Worm (Caenorhabditis elegans): ENCODE data around the gene rap-3.
"Not testable (repeated sequence)": the region's sequence is repeated elsewhere in the genome, so short reads cannot be mapped to it uniquely, and the experiment has no call there.

rap-3 gene

ce11 chrIV:11179123-11179740 lies 2.2 kb downstream of the rap-3 start, which contains the start of gene cpt-2 (continued):
- TF ChIP-seq K12H6.12 (tag; optimal IDR thresholded peaks at IDR 0.05) (peak; percentile 51), egl-18 (GFP tag; IDR thresholded peaks at IDR 0.05) (peak; percentile 80; the same call in 1 of the 2 replicates), ztf-18 (tag; optimal IDR thresholded peaks at IDR 0.05) (peak; percentile 97), madf-6 (GFP tag; IDR thresholded peaks at IDR 0.05) (peak; percentile 82), ceh-91 (GFP tag; IDR thresholded peaks at IDR 0.05) (peak; percentile 80), let-526 (GFP tag; IDR thresholded peaks at IDR 0.05) (peak; percentile 90), snpc-4 (GFP tag; optimal IDR thresholded peaks at IDR 0.05) (peak; percentile 13), snpc-4 (tag; optimal IDR thresholded peaks at IDR 0.05) (peak; percentile 27 to 71 (median 62)), ztf-28 (GFP tag; IDR thresholded peaks at IDR 0.05) (peak; percentile 90), hsf-1 (GFP tag; IDR thresholded peaks at IDR 0.05) (peak; percentile 87), ZK185.1 (tag; optimal IDR thresholded peaks at IDR 0.05; ENCODE audit: poor library complexity, severe bottlenecking) (peak; percentile 92), xnd-1 (tag; optimal IDR thresholded peaks at IDR 0.05) (peak; percentile 44), atf-7 (tag; optimal IDR thresholded peaks at IDR 0.05) (peak; percentile 73), ekl-4 (GFP tag; IDR thresholded peaks at IDR 0.05) (peak; percentile 86; the same call in 1 of the 2 replicates), dpl-1 (GFP tag; optimal IDR thresholded peaks at IDR 0.05) (peak; percentile 44), B0019.2 (GFP tag; conservative IDR thresholded peaks at IDR 0.05) (peak; percentile 61), aptf-2 (GFP tag; conservative IDR thresholded peaks at IDR 0.05) (0 out of 2 replicates have a peak, but pooled peaks have one; percentile 38), cebp-1 (tag; optimal IDR thresholded peaks at IDR 0.05) (peak; percentile 83), lin-35 (GFP tag; optimal IDR thresholded peaks at IDR 0.05) (peak in 1 of 3 experiments; percentile 84), attf-6 (GFP tag; IDR thresholded peaks at IDR 0.05) (peak; percentile 53; the same call in 1 of the 2 replicates), hmg-20 (GFP tag; IDR thresholded peaks at IDR 0.05) (peak; percentile 84; the same call in 1 of the 2 replicates), C17E4.6 (GFP tag; IDR thresholded peaks at IDR 0.05) (peak; percentile 88), Y56A3A.18 (GFP tag; IDR thresholded peaks at IDR 0.05) (peak; percentile 58; the same call in 1 of the 2 replicates), lsy-27 (tag; optimal IDR thresholded peaks at IDR 0.05; ENCODE audit: borderline replicate concordance, insufficient read depth) (peak; percentile 9), efl-1 (GFP tag; optimal IDR thresholded peaks at IDR 0.05) (peak; percentile 12), attf-5 (GFP tag; optimal IDR thresholded peaks at IDR 0.05) (peak; percentile 75), T07F8.4 (tag; optimal IDR thresholded peaks at IDR 0.05) (peak; percentile 7), B0035.1 (tag; optimal IDR thresholded peaks at IDR 0.05) (peak; percentile 54), bed-2 (GFP tag; IDR thresholded peaks at IDR 0.05) (peak; percentile 86), egl-44 (GFP tag; IDR thresholded peaks at IDR 0.05) (peak; percentile 92), let-607 (tag; optimal IDR thresholded peaks at IDR 0.05) (peak; percentile 22 to 65), madf-8 (GFP tag; conservative IDR thresholded peaks at IDR 0.05) (peak; percentile 63), F33H1.4 (GFP tag; IDR thresholded peaks at IDR 0.05) (peak; percentile 77), C06A6.2 (GFP tag; conservative IDR thresholded peaks at IDR 0.05) (peak; percentile 65), K11D2.4 (GFP tag; IDR thresholded peaks at IDR 0.05) (peak; percentile 95), ztf-22 (GFP tag; optimal IDR thresholded peaks at IDR 0.05) (peak; percentile 16), tlf-1 (GFP tag; optimal IDR thresholded peaks at IDR 0.05) (peak; percentile 71), nhr-80 (tag; optimal IDR thresholded peaks at IDR 0.05) (peak; percentile 84), lir-1 (GFP tag; conservative IDR thresholded peaks at IDR 0.05) (peak; percentile 85), ztf-6 (GFP tag; IDR thresholded peaks at IDR 0.05) (peak; percentile 68; the same call in 1 of the 2 replicates), Y53G8AR.9 (GFP tag; conservative IDR thresholded peaks at IDR 0.05) (peak; percentile 95), Y67H2A.10 (GFP tag; conservative IDR thresholded peaks at IDR 0.05) (peak; percentile 43; the same call in 1 of the 2 replicates), madf-3 (GFP tag; IDR thresholded peaks at IDR 0.05) (peak; percentile 90), ceh-27 (GFP tag; optimal IDR thresholded peaks at IDR 0.05) (peak; percentile 68), F23B12.7 (tag; optimal IDR thresholded peaks at IDR 0.05; ENCODE audit: insufficient read depth) (peak; percentile 48)
- not testable (repeated sequence) for TF ChIP-seq cebp-1 (GFP tag; IDR thresholded peaks at IDR 0.05)

Measured in whole organism, young adult.